Worm (Caenorhabditis elegans) whole organism, mixed stage, embryonic: Measurements from ENCODE around the gene F49E11.7.

Source experiments
- M03D4.4 ChIP-seq: sonication (generic microtip); optimal IDR thresholded peaks from 2 replicates; lab custom pipeline; 2017; ENCODE audit warnings: mild to moderate bottlenecking, missing genetic modification characterization, missing compliant biosample characterization
- blmp-1 ChIP-seq: fragments of 150-350 bp; optimal IDR thresholded peaks from 2 replicates; lab custom pipeline; 2014; ENCODE audit warnings: missing biosample characterization, missing genetic modification characterization
- ceh-39 ChIP-seq: fragments of 150-350 bp; optimal IDR thresholded peaks from 2 replicates; lab custom pipeline; 2014; ENCODE audit warnings: missing biosample characterization, missing genetic modification characterization
- ceh-43 ChIP-seq: fragments of 200-800 bp; sonication (Bioruptor generic); optimal IDR thresholded peaks from 2 replicates; lab custom pipeline; 2018; ENCODE audit warnings: mild to moderate bottlenecking, missing genetic modification characterization, moderate library complexity, missing compliant biosample characterization
- ceh-83 ChIP-seq: fragments of 200-800 bp; sonication (Bioruptor generic); optimal IDR thresholded peaks from 2 replicates; lab custom pipeline; 2018; ENCODE audit warnings: mild to moderate bottlenecking, missing genetic modification characterization, missing compliant biosample characterization
- cnd-1 ChIP-seq: fragments of 200-800 bp; sonication (Bioruptor generic); optimal IDR thresholded peaks from 2 replicates; lab custom pipeline; 2018; ENCODE audit warnings: mild to moderate bottlenecking, missing genetic modification characterization, missing compliant biosample characterization
- drap-1 ChIP-seq: fragments of 200-800 bp; sonication (Bioruptor generic); optimal IDR thresholded peaks from 3 replicates; lab custom pipeline; 2018; ENCODE audit warnings: mild to moderate bottlenecking, missing genetic modification characterization, missing compliant biosample characterization
- elt-1 ChIP-seq: sonication (generic microtip); optimal IDR thresholded peaks from 2 replicates; lab custom pipeline; 2017; ENCODE audit warnings: missing genetic modification characterization, mild to moderate bottlenecking, missing compliant biosample characterization, antibody characterized with exemption, moderate library complexity, borderline replicate concordance; ENCODE audit not compliant: insufficient read depth
- elt-3 ChIP-seq: fragments of 150-350 bp; optimal IDR thresholded peaks from 2 replicates; lab custom pipeline; 2014; ENCODE audit warnings: missing biosample characterization, missing genetic modification characterization
- flh-1 ChIP-seq: fragments of 200-800 bp; sonication (Bioruptor generic); optimal IDR thresholded peaks from 2 replicates; lab custom pipeline; 2018; ENCODE audit warnings: mild to moderate bottlenecking, missing genetic modification characterization, moderate library complexity, missing compliant biosample characterization
- ham-2 ChIP-seq: fragments of 200-800 bp; sonication (Bioruptor generic); optimal IDR thresholded peaks from 2 replicates; lab custom pipeline; 2018; ENCODE audit warnings: mild to moderate bottlenecking, missing genetic modification characterization, missing compliant biosample characterization
- hlh-1 ChIP-seq: fragments of 150-350 bp; optimal IDR thresholded peaks from 2 replicates; lab custom pipeline; 2014; ENCODE audit warnings: missing biosample characterization, missing genetic modification reagents, missing genetic modification characterization
- lin-13 ChIP-seq: fragments of 150-350 bp; optimal IDR thresholded peaks from 2 replicates; lab custom pipeline; 2014; ENCODE audit warnings: missing biosample characterization, missing genetic modification characterization
- lin-32 ChIP-seq: fragments of 200-800 bp; sonication (Bioruptor generic); optimal IDR thresholded peaks from 2 replicates; lab custom pipeline; 2018; ENCODE audit warnings: mild to moderate bottlenecking, missing genetic modification characterization, missing compliant biosample characterization
- lsy-2 ChIP-seq: fragments of 150-350 bp; optimal IDR thresholded peaks from 2 replicates; lab custom pipeline; 2014; ENCODE audit warnings: missing biosample characterization, missing genetic modification characterization
- mab-5 ChIP-seq: fragments of 150-350 bp; optimal IDR thresholded peaks from 2 replicates; lab custom pipeline; 2014; ENCODE audit warnings: missing biosample characterization, missing genetic modification characterization
- mep-1 ChIP-seq: fragments of 150-350 bp; optimal IDR thresholded peaks from 2 replicates; lab custom pipeline; 2017; ENCODE audit warnings: missing biosample characterization, missing genetic modification reagents, missing genetic modification characterization, inconsistent platforms
- mls-2 ChIP-seq: sonication (generic microtip); optimal IDR thresholded peaks from 2 replicates; lab custom pipeline; 2016; ENCODE audit warnings: mild to moderate bottlenecking, missing genetic modification characterization, moderate library complexity, missing compliant biosample characterization
- nhr-2 ChIP-seq: fragments of 150-350 bp; optimal IDR thresholded peaks from 2 replicates; lab custom pipeline; 2014; ENCODE audit warnings: missing biosample characterization, missing genetic modification characterization
- nhr-237 ChIP-seq: fragments of 150-350 bp; optimal IDR thresholded peaks from 2 replicates; lab custom pipeline; 2014; ENCODE audit warnings: missing biosample characterization, missing genetic modification characterization
- nhr-28 ChIP-seq: fragments of 150-350 bp; optimal IDR thresholded peaks from 2 replicates; lab custom pipeline; 2014; ENCODE audit warnings: missing biosample characterization, missing genetic modification characterization
- nhr-76 ChIP-seq: sonication (generic microtip); optimal IDR thresholded peaks from 2 replicates; lab custom pipeline; 2017; ENCODE audit warnings: missing biosample characterization, missing genetic modification characterization
- pha-4 ChIP-seq: fragments of 150-350 bp; optimal IDR thresholded peaks from 2 replicates; lab custom pipeline; 2018; ENCODE audit warnings: missing biosample characterization, missing genetic modification reagents, missing genetic modification characterization
- sem-2 ChIP-seq: fragments of 200-800 bp; sonication (Bioruptor generic); optimal IDR thresholded peaks from 2 replicates; lab custom pipeline; 2018; ENCODE audit warnings: mild to moderate bottlenecking, missing genetic modification characterization, missing compliant biosample characterization
- snpc-4 ChIP-seq: fragments of 150-350 bp; optimal IDR thresholded peaks from 2 replicates; lab custom pipeline; 2014; ENCODE audit warnings: missing biosample characterization, missing genetic modification characterization
- unc-120 ChIP-seq: sonication (generic microtip); optimal IDR thresholded peaks from 2 replicates; lab custom pipeline; 2017; ENCODE audit warnings: missing genetic modification characterization, missing compliant biosample characterization; ENCODE audit not compliant: poor library complexity, severe bottlenecking
- unc-39 ChIP-seq: fragments of 150-350 bp; optimal IDR thresholded peaks from 2 replicates; lab custom pipeline; 2014; ENCODE audit warnings: missing biosample characterization, missing genetic modification characterization
- unc-62 ChIP-seq: fragments of 150-350 bp; optimal IDR thresholded peaks from 2 replicates; lab custom pipeline; 2014; ENCODE audit warnings: missing biosample characterization, missing genetic modification reagents, missing genetic modification characterization
- zip-8 ChIP-seq: fragments of 150-350 bp; optimal IDR thresholded peaks from 2 replicates; lab custom pipeline; 2014; ENCODE audit warnings: missing biosample characterization, missing genetic modification characterization
- ztf-11 ChIP-seq: fragments of 150-350 bp; optimal IDR thresholded peaks from 2 replicates; lab custom pipeline; 2014; ENCODE audit warnings: missing biosample characterization, missing genetic modification characterization

F49E11.7 gene

ce11 chrIV:13046848-13047247 is 5.8 kb upstream of the F49E11.7 start, which contains the start of gene scl-9:
scl-9 (plus strand) TSS chrIV:13047148.
- TF ChIP-seq unc-120 (tag; lab: Kevin White, UChicago) (no peak), nhr-237 (tag; lab: Kevin White, UChicago) (no peak), unc-62 (GFP tag; lab: Kevin White, UChicago) (no peak), ceh-43 (no peak), sem-2 (GFP tag; lab: Kevin White, UChicago) (no peak), ceh-39 (no peak), blmp-1 (no peak), ham-2 (no peak), elt-3 (tag; lab: Kevin White, UChicago) (no peak), ztf-11 (tag; lab: Kevin White, UChicago) (no peak), pha-4 (tag; lab: Kevin White, UChicago) (no peak), nhr-76 (tag; lab: Kevin White, UChicago) (no peak), elt-1 (no peak)

- TF ChIP-seq ceh-39, result no peak
- no peak for TF ChIP-seq unc-120 (tag; lab: Kevin White, UChicago)
- no peak for TF ChIP-seq nhr-28 (tag; lab: Kevin White, UChicago)
- TF ChIP-seq flh-1 (GFP tag; lab: Kevin White, UChicago), result no peak
- TF ChIP-seq blmp-1, result no peak
- TF ChIP-seq mab-5 (tag; lab: Kevin White, UChicago), result no peak
- no peak for TF ChIP-seq snpc-4 (tag; lab: Kevin White, UChicago)
- no peak for TF ChIP-seq nhr-237 (tag; lab: Kevin White, UChicago)
- no peak for TF ChIP-seq ceh-43
- no peak for TF ChIP-seq elt-3 (tag; lab: Kevin White, UChicago)
- no peak for TF ChIP-seq mls-2 (tag; lab: Kevin White, UChicago)
- no peak for TF ChIP-seq sem-2 (GFP tag; lab: Kevin White, UChicago)
- TF ChIP-seq elt-1, result no peak
- TF ChIP-seq ham-2, result no peak
Observed at ce11 chrIV:13048157-13048556, 4.5 kb upstream of the F49E11.7 start, which contains the start of gene scl-10. scl-10 (plus strand) TSS chrIV:13048457.

ce11 chrIV:13051073-13051472 is 1.6 kb upstream of the F49E11.7 start, which contains the start of gene scl-11:
scl-11 (plus strand) TSS chrIV:13051373.
- TF ChIP-seq M03D4.4 (tag; lab: Kevin White, UChicago), result no peak
- no peak for TF ChIP-seq lin-32
- no peak for TF ChIP-seq unc-39 (tag; lab: Kevin White, UChicago)
- TF ChIP-seq mep-1, result no peak
- no peak for TF ChIP-seq elt-3 (tag; lab: Kevin White, UChicago)
- no peak for TF ChIP-seq sem-2 (GFP tag; lab: Kevin White, UChicago)
- no peak for TF ChIP-seq nhr-2

ce11 chrIV:13056026-13056425 is 3.4 kb downstream of the F49E11.7 start, which contains the start of gene scl-1:
scl-1 (plus strand) TSS chrIV:13056326.
- TF ChIP-seq ztf-11 (tag; lab: Kevin White, UChicago) (no peak), unc-39 (tag; lab: Kevin White, UChicago) (no peak), pha-4 (tag; lab: Kevin White, UChicago) (no peak), zip-8 (tag; lab: Kevin White, UChicago) (no peak), blmp-1 (no peak), nhr-2 (no peak), drap-1 (no peak), flh-1 (GFP tag; lab: Kevin White, UChicago) (no peak), mab-5 (tag; lab: Kevin White, UChicago) (no peak), lsy-2 (no peak), cnd-1 (tag; lab: Kevin White, UChicago) (no peak), lin-13 (no peak), ceh-39 (no peak), nhr-28 (tag; lab: Kevin White, UChicago) (no peak), elt-3 (tag; lab: Kevin White, UChicago) (no peak), sem-2 (GFP tag; lab: Kevin White, UChicago) (no peak), nhr-237 (tag; lab: Kevin White, UChicago) (no peak)

ce11 chrIV:13057418-13057817 is 4.8 kb downstream of the F49E11.7 start, which contains the start of gene scl-2:
scl-2 (plus strand) TSS chrIV:13057710.
- TF ChIP-seq pha-4 (tag; lab: Kevin White, UChicago) (no peak), flh-1 (GFP tag; lab: Kevin White, UChicago) (no peak), nhr-2 (no peak), nhr-76 (tag; lab: Kevin White, UChicago) (no peak), nhr-28 (tag; lab: Kevin White, UChicago) (no peak), hlh-1 (tag; lab: Kevin White, UChicago) (no peak), cnd-1 (tag; lab: Kevin White, UChicago) (no peak), lsy-2 (no peak), ceh-83 (no peak), mep-1 (no peak)
- TF ChIP-seq, all 35 proteins: peak for 0
